Fruit fly (Drosophila melanogaster): ENCODE measurements around the gene CG32320.
A peak's percentile ranks its signal among the peaks of the same experiment; 100 is the strongest.

CG32320 gene

DNA sequence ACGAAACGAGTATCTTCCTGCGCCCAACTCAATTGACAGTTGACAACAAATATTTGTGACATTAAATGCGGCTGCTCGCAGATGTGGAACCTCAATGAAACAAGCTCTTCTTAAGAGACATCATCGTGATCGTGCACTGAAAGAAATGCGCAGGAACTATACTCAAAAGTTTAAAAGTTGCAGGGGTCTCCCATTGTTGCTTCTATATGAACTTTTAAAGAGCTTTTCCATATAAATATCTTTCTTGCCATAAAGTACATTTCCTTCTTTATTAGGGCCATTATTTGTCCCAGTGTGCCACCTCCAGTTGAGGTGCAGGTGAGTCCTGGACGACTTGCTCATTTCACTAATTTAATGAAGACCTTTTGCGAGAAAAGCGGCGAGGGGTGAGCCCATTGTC, 10.3 kb upstream of the CG32320 start (continued):
- TF ChIP-seq pdm3 (GFP tag; optimal IDR thresholded peaks at IDR 0.05), result peak; percentile 71
- peak; percentile 69 for TF ChIP-seq CG6792 (GFP tag; optimal IDR thresholded peaks at IDR 0.05)
- peak; percentile 78 for TF ChIP-seq Eip78C (GFP tag)
- peak; percentile 66 for TF ChIP-seq Sox15 (GFP tag; optimal IDR thresholded peaks at IDR 0.05)
- TF ChIP-seq acj6 (GFP tag; optimal IDR thresholded peaks at IDR 0.05), result peak; percentile 68
- peak; percentile 87 for TF ChIP-seq Met (GFP tag; optimal IDR thresholded peaks at IDR 0.05)
- peak; percentile 75 for TF ChIP-seq OdsH (GFP tag; optimal IDR thresholded peaks at IDR 0.05)
- TF ChIP-seq fd85E (GFP tag; optimal IDR thresholded peaks at IDR 0.05), result no peak
- peak; percentile 87 for TF ChIP-seq svp (GFP tag)
- TF ChIP-seq eg (GFP tag; IDR thresholded peaks at IDR 0.05), result no peak
- peak; percentile 24 for TF ChIP-seq dsx (GFP tag; optimal IDR thresholded peaks at IDR 0.05; ENCODE audit: poor library complexity, severe bottlenecking)
- peak in 1 of 2 experiments; percentile 28 for TF ChIP-seq ss (GFP tag; optimal IDR thresholded peaks at IDR 0.05)
- peak; percentile 24 for TF ChIP-seq achi (GFP tag; optimal IDR thresholded peaks at IDR 0.05)
- peak; percentile 61 for TF ChIP-seq CG10631 (GFP tag; optimal IDR thresholded peaks at IDR 0.05)
- TF ChIP-seq CG15336 (GFP tag; IDR thresholded peaks at IDR 0.05), result 0 out of 2 replicates have a peak, but pooled peaks have one; percentile 10
- TF ChIP-seq Hr39 (GFP tag; optimal IDR thresholded peaks at IDR 0.05), result peak; percentile 86
- peak; percentile 42 for TF ChIP-seq spab (GFP tag; optimal IDR thresholded peaks at IDR 0.05)

DNA sequence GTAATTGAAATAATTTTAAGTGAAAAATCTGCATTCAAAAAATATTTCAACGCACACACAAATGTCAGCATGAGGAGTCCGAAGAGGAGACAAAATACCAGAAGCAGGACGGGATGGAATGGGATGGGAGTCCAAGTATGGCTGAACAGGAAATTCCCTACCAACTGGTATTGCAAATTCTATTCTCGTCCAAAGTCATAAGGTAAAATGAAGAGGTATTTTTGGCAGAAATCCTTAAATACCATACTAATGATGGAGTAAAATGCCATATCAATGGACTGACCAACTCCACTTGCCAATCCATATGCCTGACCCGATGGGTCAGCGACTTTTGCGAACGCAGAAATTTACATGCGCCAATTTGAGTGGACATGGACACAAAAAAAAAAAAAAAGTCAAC, 9.5 kb upstream of the CG32320 start:
- TF ChIP-seq spab (GFP tag; optimal IDR thresholded peaks at IDR 0.05) (no peak), Met (GFP tag; optimal IDR thresholded peaks at IDR 0.05) (peak; percentile 34), CG6792 (GFP tag; optimal IDR thresholded peaks at IDR 0.05) (no peak), fd85E (GFP tag; optimal IDR thresholded peaks at IDR 0.05) (no peak), Eip75B (GFP tag; optimal IDR thresholded peaks at IDR 0.05) (no peak), CG15336 (GFP tag; IDR thresholded peaks at IDR 0.05) (no peak), pdm3 (GFP tag; optimal IDR thresholded peaks at IDR 0.05) (peak; percentile 18), net (GFP tag; optimal IDR thresholded peaks at IDR 0.05) (no peak), CG7368 (GFP tag; optimal IDR thresholded peaks at IDR 0.05) (no peak), topi (GFP tag; optimal IDR thresholded peaks at IDR 0.05) (peak; percentile 26), fkh (GFP tag; optimal IDR thresholded peaks at IDR 0.05) (no peak), CG4318 (GFP tag; optimal IDR thresholded peaks at IDR 0.05) (no peak), vri (GFP tag; optimal IDR thresholded peaks at IDR 0.05) (peak; percentile 14), dac (GFP tag; optimal IDR thresholded peaks at IDR 0.05) (no peak), Sox14 (GFP tag; optimal IDR thresholded peaks at IDR 0.05) (no peak), CG11902 (GFP tag; optimal IDR thresholded peaks at IDR 0.05) (no peak), Ets96B (tag; optimal IDR thresholded peaks at IDR 0.05) (no peak), Gug (GFP tag; IDR thresholded peaks at IDR 0.05) (no peak), Ets21C (GFP tag; optimal IDR thresholded peaks at IDR 0.05) (peak; percentile 27), lz (GFP tag; optimal IDR thresholded peaks at IDR 0.05) (peak; percentile 17), esn (GFP tag; optimal IDR thresholded peaks at IDR 0.05) (peak; percentile 45), CG16779 (tag; optimal IDR thresholded peaks at IDR 0.05) (no peak), acj6 (GFP tag; optimal IDR thresholded peaks at IDR 0.05) (peak; percentile 13), salr (GFP tag; optimal IDR thresholded peaks at IDR 0.05) (no peak), Hr38 (GFP tag; optimal IDR thresholded peaks at IDR 0.05) (no peak), CG10631 (GFP tag; optimal IDR thresholded peaks at IDR 0.05) (peak; percentile 11), CG31627 (GFP tag; optimal IDR thresholded peaks at IDR 0.05) (peak; percentile 32), Sox102F (GFP tag; optimal IDR thresholded peaks at IDR 0.05) (peak; percentile 19), CG3919 (GFP tag; optimal IDR thresholded peaks at IDR 0.05) (no peak), CG1621 (tag; optimal IDR thresholded peaks at IDR 0.05) (no peak), achi (GFP tag; optimal IDR thresholded peaks at IDR 0.05) (no peak), Hr39 (GFP tag; optimal IDR thresholded peaks at IDR 0.05) (peak; percentile 54), Eip78C (GFP tag) (peak; percentile 80), Blimp-1 (GFP tag; optimal IDR thresholded peaks at IDR 0.05) (no peak), fd59A (GFP tag; optimal IDR thresholded peaks at IDR 0.05) (no peak), dsx (GFP tag; optimal IDR thresholded peaks at IDR 0.05; ENCODE audit: poor library complexity, severe bottlenecking) (no peak), CG6163 (GFP tag; IDR thresholded peaks at IDR 0.05) (no peak), svp (GFP tag) (peak; percentile 88), Smox (GFP tag; optimal IDR thresholded peaks at IDR 0.05) (peak; percentile 35), CG6854 (GFP tag; optimal IDR thresholded peaks at IDR 0.05) (no peak), ss (GFP tag; optimal IDR thresholded peaks at IDR 0.05) (no peak), Lpt (GFP tag; optimal IDR thresholded peaks at IDR 0.05) (no peak), CG8632 (GFP tag; optimal IDR thresholded peaks at IDR 0.05) (no peak), eg (GFP tag; IDR thresholded peaks at IDR 0.05) (no peak)

Data from whole organism, prepupa.